Fruit fly (Drosophila melanogaster): ENCODE measurements around the gene CG5131.

Gene CG5131

DNA sequence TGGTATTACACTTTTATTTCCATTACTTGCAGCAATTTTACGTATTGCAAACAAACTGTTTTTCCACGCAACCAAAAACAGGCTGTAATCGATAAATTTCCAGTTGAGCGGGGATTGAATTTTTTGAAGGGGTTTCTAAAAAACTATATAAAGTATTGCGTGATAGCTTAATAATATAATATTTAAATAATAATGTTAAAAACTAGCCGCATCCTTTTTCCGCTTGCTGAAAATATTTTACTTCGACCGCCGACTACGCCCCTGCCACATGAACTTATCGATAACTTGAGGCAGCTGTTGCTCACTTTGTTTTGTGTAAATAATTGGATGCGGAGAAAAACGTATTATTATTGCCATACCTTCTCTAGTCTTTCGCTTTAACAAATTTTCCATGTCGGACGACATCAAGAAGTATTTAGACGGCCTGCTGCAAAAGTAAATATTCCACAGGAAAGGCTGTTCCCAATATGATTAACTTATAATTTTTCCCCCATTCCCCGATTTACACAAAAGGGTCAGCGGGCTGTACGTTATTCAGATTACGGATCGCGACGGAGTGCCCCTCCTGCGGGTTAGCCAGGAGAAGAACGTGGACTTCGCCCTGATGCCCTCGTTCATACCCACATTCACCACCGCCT is 3.2 kb upstream of the CG5131 start, which contains the start of the genes fws and Lamtor3 (continued):
- TF ChIP-seq Doc2 (GFP tag; IDR thresholded peaks at IDR 0.05): peak; percentile 95
- peak; percentile 99 for TF ChIP-seq B-H1 (GFP tag; IDR thresholded peaks at IDR 0.05)
- TF ChIP-seq otp (GFP tag; IDR thresholded peaks at IDR 0.05): peak; percentile 98
- TF ChIP-seq luna (GFP tag; optimal IDR thresholded peaks at IDR 0.05): peak; percentile 11
- peak; percentile 97 for TF ChIP-seq ewg (GFP tag; optimal IDR thresholded peaks at IDR 0.05)
- TF ChIP-seq chinmo (GFP tag; IDR thresholded peaks at IDR 0.05; ENCODE audit: partially characterized antibody): 0 out of 4 replicates have a peak, but pooled peaks have one; percentile 14
- TF ChIP-seq p53 (GFP tag; optimal IDR thresholded peaks at IDR 0.05): no peak
- peak; percentile 98 for TF ChIP-seq ap (GFP tag; IDR thresholded peaks at IDR 0.05)
- TF ChIP-seq CG17612 (GFP tag; IDR thresholded peaks at IDR 0.05): peak; percentile 97
- peak; percentile 99 for TF ChIP-seq CG12659 (GFP tag; optimal IDR thresholded peaks at IDR 0.05)
- peak in 1 of 3 experiments; percentile 95 for TF ChIP-seq lola (GFP tag; optimal IDR thresholded peaks at IDR 0.05)
- TF ChIP-seq fd102C (GFP tag; optimal IDR thresholded peaks at IDR 0.05): peak; percentile 82
- peak; percentile 98 for TF ChIP-seq peb (GFP tag; IDR thresholded peaks at IDR 0.05)
- TF ChIP-seq row (GFP tag; IDR thresholded peaks at IDR 0.05): peak; percentile 99
- TF ChIP-seq dpn (GFP tag; optimal IDR thresholded peaks at IDR 0.05): peak; percentile 79 to 98
- TF ChIP-seq hb (GFP tag; IDR thresholded peaks at IDR 0.05; ENCODE audit: partially characterized antibody): no peak
- TF ChIP-seq CG11247 (GFP tag; IDR thresholded peaks at IDR 0.05): peak; percentile 99
- TF ChIP-seq sisA (GFP tag; IDR thresholded peaks at IDR 0.05): peak; percentile 98
- peak; percentile 94 for TF ChIP-seq CG11723 (GFP tag; optimal IDR thresholded peaks at IDR 0.05)
- peak; percentile 63 for TF ChIP-seq Sry-β (GFP tag; optimal IDR thresholded peaks at IDR 0.05)
- no peak for TF ChIP-seq Tbp (GFP tag; optimal IDR thresholded peaks at IDR 0.05)
- TF ChIP-seq Xrp1 (GFP tag; IDR thresholded peaks at IDR 0.05): peak; percentile 99
- TF ChIP-seq Fer3 (tag; optimal IDR thresholded peaks at IDR 0.05): peak; percentile 99
- TF ChIP-seq CG6854 (GFP tag; optimal IDR thresholded peaks at IDR 0.05): peak; percentile 93
- TF ChIP-seq Ada2b (GFP tag; IDR thresholded peaks at IDR 0.05): peak; percentile 99
- peak; percentile 93 for TF ChIP-seq CG31388 (GFP tag; optimal IDR thresholded peaks at IDR 0.05)
- TF ChIP-seq CG6683 (GFP tag; optimal IDR thresholded peaks at IDR 0.05): peak; percentile 94
- peak; percentile 85 for TF ChIP-seq CG30020 (tag; optimal IDR thresholded peaks at IDR 0.05)
- TF ChIP-seq crol (GFP tag; IDR thresholded peaks at IDR 0.05): peak; percentile 75
- no peak for TF ChIP-seq eve (GFP tag; optimal IDR thresholded peaks at IDR 0.05)
- TF ChIP-seq Adf1 (GFP tag; IDR thresholded peaks at IDR 0.05): peak; percentile 89
- TF ChIP-seq CG10209 (GFP tag; optimal IDR thresholded peaks at IDR 0.05): peak; percentile 99
- peak; percentile 99 for TF ChIP-seq Ptx1 (GFP tag; IDR thresholded peaks at IDR 0.05)
- peak; percentile 98 for TF ChIP-seq CG2120 (GFP tag; optimal IDR thresholded peaks at IDR 0.05)
- peak; percentile 100 for TF ChIP-seq lmd (GFP tag; IDR thresholded peaks at IDR 0.05)
- peak; percentile 95 for TF ChIP-seq trem (tag; optimal IDR thresholded peaks at IDR 0.05)
- peak; percentile 75 for TF ChIP-seq Ets97D (GFP tag; optimal IDR thresholded peaks at IDR 0.05)
- peak; percentile 96 for TF ChIP-seq CG13296 (GFP tag; optimal IDR thresholded peaks at IDR 0.05)
- TF ChIP-seq H15 (GFP tag; IDR thresholded peaks at IDR 0.05): peak; percentile 99
- peak; percentile 83 for TF ChIP-seq CG7928 (GFP tag; optimal IDR thresholded peaks at IDR 0.05)
- TF ChIP-seq nom (GFP tag; optimal IDR thresholded peaks at IDR 0.05): peak; percentile 81
- peak; percentile 94 for TF ChIP-seq onecut (GFP tag; IDR thresholded peaks at IDR 0.05)
- TF ChIP-seq da (GFP tag; optimal IDR thresholded peaks at IDR 0.05): peak; percentile 27
- peak; percentile 100 for TF ChIP-seq CG14441 (GFP tag; IDR thresholded peaks at IDR 0.05)
